Fruit fly (Drosophila melanogaster) whole organism, embryonic: ENCODE results near the gene CG31431.

Experiments
- CG16815 ChIP-seq: fragments of 200-800 bp; sonication (Bioruptor generic); optimal IDR thresholded peaks from 3 replicates; lab custom pipeline; 2017; ENCODE audit warnings: missing biosample characterization, mild to moderate bottlenecking, missing genetic modification characterization
- E2f2 ChIP-seq: fragments of 200-800 bp; sonication (Bioruptor generic); IDR thresholded peaks from 2 replicates; pipeline ENCODE4 v1.3.6; 2022; ENCODE audit warnings: missing biosample characterization, missing genetic modification characterization
- Stat92E ChIP-seq, 3 experiments: fragments of >200 bp in 2 of 3; fragments of 200-800 bp in 1 of 3; sonication (Bioruptor generic) in 1 of 3; optimal IDR thresholded peaks; 2 replicates each; lab custom pipeline; 2017 to 2019; ENCODE audit warnings: missing biosample characterization in 3 of 3, missing genetic modification characterization in 3 of 3, mild to moderate bottlenecking in 1 of 3, moderate library complexity in 1 of 3
- cato ChIP-seq: fragments of 200-800 bp; sonication (Bioruptor generic); optimal IDR thresholded peaks from 2 replicates; lab custom pipeline; 2016; ENCODE audit warnings: missing biosample characterization, missing genetic modification characterization, borderline replicate concordance
- ind ChIP-seq: fragments of 200-800 bp; sonication (Bioruptor generic); optimal IDR thresholded peaks from 3 replicates; lab custom pipeline; 2016; ENCODE audit warnings: missing biosample characterization, missing genetic modification characterization
- lbe ChIP-seq: fragments of 200-800 bp; sonication (Bioruptor generic); optimal IDR thresholded peaks from 2 replicates; lab custom pipeline; 2016; ENCODE audit warnings: missing biosample characterization, mild to moderate bottlenecking, missing genetic modification characterization
- nmo ChIP-seq: fragments of 200-800 bp; sonication (Bioruptor generic); optimal IDR thresholded peaks from 2 replicates; lab custom pipeline; 2018; ENCODE audit warnings: missing biosample characterization, mild to moderate bottlenecking, missing genetic modification characterization, moderate library complexity
- zen ChIP-seq: fragments of 200-800 bp; sonication (Bioruptor generic); optimal IDR thresholded peaks from 3 replicates; lab custom pipeline; 2018; ENCODE audit warnings: missing biosample characterization, mild to moderate bottlenecking, missing genetic modification characterization, moderate library complexity

DNA sequence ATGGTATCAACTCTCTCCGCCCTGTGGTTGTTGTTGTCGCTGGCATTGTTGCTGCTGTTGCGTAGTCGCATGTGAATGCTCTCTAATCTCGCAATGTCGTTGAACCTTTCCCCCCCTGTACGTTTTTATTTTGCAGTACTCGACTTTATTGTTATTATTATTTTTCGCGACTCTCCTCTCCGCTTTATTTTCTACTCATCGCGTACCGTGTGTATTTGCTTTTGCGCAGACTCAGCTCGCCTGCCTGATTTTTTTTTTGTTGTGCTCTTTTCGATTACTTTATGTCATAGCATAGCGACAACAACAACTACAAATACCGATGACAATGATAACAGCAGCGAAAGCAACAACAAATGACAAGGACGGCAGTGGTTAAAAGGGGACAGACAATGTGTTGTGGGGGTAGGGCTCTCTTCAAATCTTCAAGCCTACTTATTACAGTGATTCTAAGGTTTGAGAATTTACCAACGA lies 41.0 kb upstream of the CG31431 start:
- TF ChIP-seq lbe (GFP tag; lab: Kevin White, UChicago) (peak; percentile 51), cato (no peak), E2f2 (no peak), ind (GFP tag; lab: Kevin White, UChicago) (no peak), zen (tag; lab: Kevin White, UChicago) (no peak), nmo (GFP tag; lab: Kevin White, UChicago) (no peak), CG16815 (GFP tag; lab: Kevin White, UChicago) (no peak), Stat92E (GFP tag; optimal IDR thresholded peaks at IDR 0.05; lab: Kevin White, UChicago) (no peak)
